Fruit fly (Drosophila melanogaster) whole organism, embryonic: ENCODE data around the gene CG2889.

ENCODE experiments used
- Adf1 ChIP-seq: fragments of 200-800 bp; sonication (Bioruptor generic); IDR thresholded peaks from 2 replicates; pipeline ENCODE4 v1.3.6; 2022; ENCODE audit warnings: missing biosample characterization, missing genetic modification characterization
- Antp ChIP-seq: fragments of 200-800 bp; sonication (Bioruptor generic); optimal IDR thresholded peaks from 3 replicates; lab custom pipeline; 2016; ENCODE audit warnings: missing biosample characterization, missing genetic modification characterization
- CG10565 ChIP-seq: fragments of 200-800 bp; sonication (Bioruptor generic); optimal IDR thresholded peaks from 3 replicates; lab custom pipeline; 2016; ENCODE audit warnings: missing biosample characterization, mild to moderate bottlenecking, missing genetic modification characterization
- CG11093 ChIP-seq: fragments of 200-800 bp; sonication (Bioruptor generic); IDR thresholded peaks from 3 replicates; pipeline ENCODE4 v1.3.6; 2022; ENCODE audit warnings: missing biosample characterization, missing genetic modification characterization
- CG11695 ChIP-seq: fragments of 200-800 bp; sonication (Bioruptor generic); IDR thresholded peaks from 3 replicates; pipeline ENCODE4 v1.3.6; 2022; ENCODE audit warnings: missing biosample characterization, missing genetic modification characterization
- CG12236 ChIP-seq: fragments of 200-800 bp; sonication (Bioruptor generic); optimal IDR thresholded peaks from 2 replicates; lab custom pipeline; 2016; ENCODE audit warnings: missing biosample characterization, missing genetic modification characterization
- CG12942 ChIP-seq: fragments of 200-800 bp; sonication (Bioruptor generic); optimal IDR thresholded peaks from 3 replicates; lab custom pipeline; 2016; ENCODE audit warnings: missing biosample characterization, missing genetic modification characterization
- CG13287 ChIP-seq: fragments of 200-800 bp; sonication (Bioruptor generic); IDR thresholded peaks from 2 replicates; pipeline ENCODE4 v1.3.6; 2022; ENCODE audit warnings: missing biosample characterization, missing genetic modification characterization; ENCODE audit not compliant: partially characterized antibody
- CG16779 ChIP-seq: fragments of 200-800 bp; sonication (Bioruptor generic); IDR thresholded peaks from 2 replicates; pipeline ENCODE4 v1.3.6; 2022; ENCODE audit warnings: missing biosample characterization, missing genetic modification characterization
- CG16813 ChIP-seq: fragments of 200-800 bp; sonication (Bioruptor generic); IDR thresholded peaks from 3 replicates; pipeline ENCODE4 v1.3.6; 2022; ENCODE audit warnings: missing biosample characterization, missing genetic modification characterization; ENCODE audit not compliant: partially characterized antibody
- CG18476 ChIP-seq: fragments of 200-800 bp; sonication (Bioruptor generic); optimal IDR thresholded peaks from 2 replicates; lab custom pipeline; 2016; ENCODE audit warnings: missing biosample characterization, mild to moderate bottlenecking, missing genetic modification characterization
- CG2678 ChIP-seq: fragments of 200-800 bp; sonication (Bioruptor generic); optimal IDR thresholded peaks from 3 replicates; lab custom pipeline; 2019; ENCODE audit warnings: missing biosample characterization, mild to moderate bottlenecking, missing genetic modification characterization, moderate library complexity
- CG3281 ChIP-seq: fragments of 200-800 bp; sonication (Bioruptor generic); optimal IDR thresholded peaks from 3 replicates; lab custom pipeline; 2017; ENCODE audit warnings: missing biosample characterization, mild to moderate bottlenecking, missing genetic modification characterization
- CG3838 ChIP-seq: fragments of 200-800 bp; sonication (Bioruptor generic); optimal IDR thresholded peaks from 3 replicates; lab custom pipeline; 2016; ENCODE audit warnings: missing biosample characterization, missing genetic modification characterization
- CG42726 ChIP-seq: fragments of 200-800 bp; sonication (Bioruptor generic); IDR thresholded peaks from 2 replicates; pipeline ENCODE4 v1.3.6; 2022; ENCODE audit warnings: missing biosample characterization, missing genetic modification characterization; ENCODE audit not compliant: partially characterized antibody
- CG4328 ChIP-seq: fragments of 200-800 bp; sonication (Bioruptor generic); optimal IDR thresholded peaks from 3 replicates; lab custom pipeline; 2017; ENCODE audit warnings: missing biosample characterization, missing genetic modification reagents, missing genetic modification characterization
- CG5180 ChIP-seq: fragments of 200-800 bp; sonication (Bioruptor generic); optimal IDR thresholded peaks from 3 replicates; lab custom pipeline; 2017; ENCODE audit warnings: missing biosample characterization, missing genetic modification characterization, mild to moderate bottlenecking, moderate library complexity, missing genetic modification reagents
- CG7271 ChIP-seq: fragments of 200-800 bp; sonication (Bioruptor generic); optimal IDR thresholded peaks from 2 replicates; lab custom pipeline; 2018; ENCODE audit warnings: missing biosample characterization, mild to moderate bottlenecking, missing genetic modification characterization, moderate library complexity
- CG7357 ChIP-seq: fragments of 200-800 bp; sonication (Bioruptor generic); IDR thresholded peaks from 3 replicates; pipeline ENCODE4 v1.3.6; 2022; ENCODE audit warnings: missing biosample characterization, missing genetic modification characterization
- CG7963 ChIP-seq: fragments of 200-800 bp; sonication (Bioruptor generic); IDR thresholded peaks from 3 replicates; pipeline ENCODE4 v1.3.6; 2022; ENCODE audit warnings: missing biosample characterization, missing genetic modification characterization; ENCODE audit not compliant: partially characterized antibody
- CG9437 ChIP-seq: fragments of 200-800 bp; sonication (Bioruptor generic); optimal IDR thresholded peaks from 2 replicates; lab custom pipeline; 2018; ENCODE audit warnings: missing biosample characterization, mild to moderate bottlenecking, missing genetic modification characterization
- CG9797 ChIP-seq: fragments of 200-800 bp; sonication (Bioruptor generic); optimal IDR thresholded peaks from 3 replicates; lab custom pipeline; 2018; ENCODE audit warnings: missing biosample characterization, mild to moderate bottlenecking, missing genetic modification characterization
- CG9932 ChIP-seq: fragments of 200-800 bp; sonication (Bioruptor generic); IDR thresholded peaks from 2 replicates; pipeline ENCODE4 v1.3.6; 2022; ENCODE audit warnings: missing biosample characterization, missing genetic modification characterization
- Dll ChIP-seq: fragments of 200-800 bp; sonication (Bioruptor generic); IDR thresholded peaks from 4 replicates; pipeline ENCODE4 v1.3.6; 2022; ENCODE audit warnings: missing biosample characterization, missing genetic modification characterization; ENCODE audit not compliant: partially characterized antibody
- Dp ChIP-seq: fragments of 200-800 bp; sonication (Bioruptor generic); optimal IDR thresholded peaks from 2 replicates; lab custom pipeline; 2018; ENCODE audit warnings: missing biosample characterization, mild to moderate bottlenecking, missing genetic modification characterization, moderate library complexity
- Drgx ChIP-seq: fragments of 200-800 bp; sonication (Bioruptor generic); IDR thresholded peaks from 2 replicates; pipeline ENCODE4 v1.3.6; 2022; ENCODE audit warnings: missing biosample characterization, missing genetic modification characterization
- Fer3 ChIP-seq: fragments of 200-800 bp; sonication (Bioruptor generic); optimal IDR thresholded peaks from 2 replicates; lab custom pipeline; 2018; ENCODE audit warnings: missing biosample characterization, mild to moderate bottlenecking, missing genetic modification characterization, moderate library complexity
- Hsf ChIP-seq: fragments of 200-800 bp; sonication (Bioruptor generic); optimal IDR thresholded peaks from 3 replicates; lab custom pipeline; 2016; ENCODE audit warnings: missing biosample characterization, missing genetic modification characterization
- Lim3 ChIP-seq: fragments of 200-800 bp; sonication (Bioruptor generic); IDR thresholded peaks from 2 replicates; pipeline ENCODE4 v1.3.6; 2022; ENCODE audit warnings: missing biosample characterization, missing genetic modification characterization
- NFAT ChIP-seq: fragments of 200-800 bp; sonication (Bioruptor generic); IDR thresholded peaks from 2 replicates; pipeline ENCODE4 v1.3.6; 2022; ENCODE audit warnings: missing biosample characterization, missing genetic modification characterization
- NfI ChIP-seq: fragments of 200-800 bp; sonication (Bioruptor generic); optimal IDR thresholded peaks from 3 replicates; lab custom pipeline; 2018; ENCODE audit warnings: missing biosample characterization, mild to moderate bottlenecking, missing genetic modification characterization, moderate library complexity
- Six4 ChIP-seq: fragments of 200-800 bp; sonication (Bioruptor generic); optimal IDR thresholded peaks from 2 replicates; lab custom pipeline; 2016; ENCODE audit warnings: missing biosample characterization, missing genetic modification characterization
- Sry-δ ChIP-seq: fragments of 200-800 bp; sonication (Bioruptor generic); optimal IDR thresholded peaks from 2 replicates; lab custom pipeline; 2016; ENCODE audit warnings: missing biosample characterization, missing genetic modification characterization
- az2 ChIP-seq: fragments of 200-800 bp; sonication (Bioruptor generic); optimal IDR thresholded peaks from 3 replicates; lab custom pipeline; 2016; ENCODE audit warnings: missing biosample characterization, missing genetic modification characterization
- chif ChIP-seq, 2 experiments: fragments of 200-800 bp; sonication (Bioruptor generic); optimal IDR thresholded peaks; 3 replicates each; lab custom pipeline; 2016; ENCODE audit warnings: missing biosample characterization in 2 of 2, missing genetic modification characterization in 2 of 2
- fd96Cb ChIP-seq: fragments of 200-800 bp; sonication (Bioruptor generic); optimal IDR thresholded peaks from 2 replicates; lab custom pipeline; 2018; ENCODE audit warnings: missing biosample characterization, mild to moderate bottlenecking, missing genetic modification characterization, moderate library complexity
- insv ChIP-seq, 2 experiments: fragments of 200-800 bp; sonication (Bioruptor generic); optimal IDR thresholded peaks; 3 replicates each; lab custom pipeline; 2016 to 2018; ENCODE audit warnings: missing biosample characterization in 2 of 2, missing genetic modification characterization in 2 of 2
- knrl ChIP-seq: fragments of 200-800 bp; sonication (Bioruptor generic); IDR thresholded peaks from 3 replicates; pipeline ENCODE4 v1.3.6; 2022; ENCODE audit warnings: missing biosample characterization, missing genetic modification characterization; ENCODE audit not compliant: partially characterized antibody
- nerfin-1 ChIP-seq: fragments of 200-800 bp; sonication (Bioruptor generic); optimal IDR thresholded peaks from 3 replicates; lab custom pipeline; 2019; ENCODE audit warnings: missing biosample characterization, mild to moderate bottlenecking, missing genetic modification characterization, moderate library complexity
- odd ChIP-seq: fragments of 200-800 bp; sonication (Bioruptor generic); optimal IDR thresholded peaks from 2 replicates; lab custom pipeline; 2017; ENCODE audit warnings: missing biosample characterization, mild to moderate bottlenecking, missing genetic modification characterization
- prd ChIP-seq, 3 experiments: fragments of >200 bp in 2 of 3; fragments of 200-800 bp in 1 of 3; sonication (Bioruptor generic) in 1 of 3; optimal IDR thresholded peaks in 2 of 3; IDR thresholded peaks in 1 of 3; 2 replicates in 2 of 3; 3 replicates in 1 of 3; pipeline versions ENCODE4 v1.3.6 to Lab custom; 2017 to 2022; ENCODE audit warnings: missing biosample characterization in 1 of 3, missing genetic modification characterization in 1 of 3
- psq ChIP-seq: fragments of 200-800 bp; sonication (Bioruptor generic); optimal IDR thresholded peaks from 2 replicates; lab custom pipeline; 2017; ENCODE audit warnings: missing biosample characterization, missing genetic modification characterization
- repo ChIP-seq: fragments of 200-800 bp; sonication (Bioruptor generic); optimal IDR thresholded peaks from 2 replicates; lab custom pipeline; 2016; ENCODE audit warnings: missing biosample characterization, missing genetic modification characterization
- sens-2 ChIP-seq: fragments of 200-800 bp; sonication (Bioruptor generic); IDR thresholded peaks from 2 replicates; pipeline ENCODE4 v1.3.6; 2022; ENCODE audit warnings: missing biosample characterization, missing genetic modification characterization
- slp2 ChIP-seq: fragments of 200-800 bp; sonication (Bioruptor generic); optimal IDR thresholded peaks from 2 replicates; lab custom pipeline; 2016; ENCODE audit warnings: missing biosample characterization, missing genetic modification characterization
- sob ChIP-seq: fragments of 200-800 bp; sonication (Bioruptor generic); IDR thresholded peaks from 2 replicates; pipeline ENCODE4 v1.3.6; 2022; ENCODE audit warnings: missing biosample characterization, missing genetic modification characterization
- sr ChIP-seq: fragments of 200-800 bp; sonication (Bioruptor generic); IDR thresholded peaks from 3 replicates; pipeline ENCODE4 v1.3.6; 2022; ENCODE audit warnings: missing biosample characterization, missing genetic modification characterization
- toy ChIP-seq: fragments of 200-800 bp; sonication (Bioruptor generic); IDR thresholded peaks from 2 replicates; pipeline ENCODE4 v1.3.6; 2022; ENCODE audit warnings: missing biosample characterization, missing genetic modification characterization
- wek ChIP-seq: fragments of 200-800 bp; sonication (Bioruptor generic); optimal IDR thresholded peaks from 3 replicates; lab custom pipeline; 2018; ENCODE audit warnings: missing biosample characterization, mild to moderate bottlenecking, missing genetic modification characterization, moderate library complexity

Gene CG2889

DNA sequence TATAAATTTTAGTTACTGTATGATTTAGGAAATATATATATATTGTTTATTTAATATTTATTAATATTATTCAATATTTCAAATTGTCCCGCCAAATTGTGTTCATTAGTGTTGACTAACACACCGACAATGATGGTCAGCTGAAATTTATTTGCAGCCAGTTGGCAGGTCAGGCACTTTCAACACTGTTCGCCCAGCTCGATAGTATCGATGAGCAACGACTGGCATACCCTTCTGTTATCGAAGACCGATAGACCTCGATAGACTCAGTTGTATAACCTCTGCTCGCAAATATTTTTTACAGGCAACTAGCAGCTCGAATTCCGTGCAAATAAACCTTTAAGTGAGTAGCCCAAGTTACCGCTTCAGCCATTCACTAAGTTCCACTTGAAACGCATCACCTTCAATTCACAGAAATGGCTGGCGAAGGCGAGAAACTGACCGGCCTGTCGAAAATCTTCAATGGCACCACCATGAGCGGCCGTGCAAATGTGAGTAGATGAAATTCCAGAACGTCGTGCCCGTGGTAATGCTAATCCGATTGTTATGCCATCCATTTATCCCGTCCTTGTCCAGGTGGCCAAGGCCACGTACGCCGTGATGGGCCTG is 13.1 kb upstream of the CG2889 start, which contains the start of gene Neb-cGP (continued):
- TF ChIP-seq CG2678 (tag; lab: Kevin White, UChicago): peak; percentile 38
- TF ChIP-seq nerfin-1 (tag; lab: Kevin White, UChicago): peak; percentile 10
- no peak for TF ChIP-seq CG11093
- peak; percentile 9; the same call in 1 of the 2 replicates for TF ChIP-seq Drgx
- TF ChIP-seq CG7963 (GFP tag; lab: Robert Waterston, UW): peak; percentile 96
- TF ChIP-seq CG18476 (GFP tag; lab: Kevin White, UChicago): no peak
- no peak for TF ChIP-seq CG3838 (GFP tag; lab: Kevin White, UChicago)
- TF ChIP-seq sob (GFP tag; lab: Robert Waterston, UW): peak; percentile 75
- TF ChIP-seq CG9797 (GFP tag; lab: Kevin White, UChicago): peak; percentile 55
- TF ChIP-seq Fer3 (tag; lab: Kevin White, UChicago): peak; percentile 39
- peak; percentile 35 for TF ChIP-seq repo (GFP tag; lab: Kevin White, UChicago)
- TF ChIP-seq CG12236: no peak
- peak; percentile 2 for TF ChIP-seq slp2 (GFP tag; lab: Kevin White, UChicago)
- TF ChIP-seq Sry-δ (GFP tag; lab: Kevin White, UChicago): peak; percentile 79
- TF ChIP-seq Hsf (GFP tag; lab: Kevin White, UChicago): peak; percentile 51
- TF ChIP-seq Dll (GFP tag; lab: Robert Waterston, UW): peak; percentile 91
- peak; percentile 59; the same call in 1 of the 2 replicates for TF ChIP-seq NFAT (GFP tag; lab: Robert Waterston, UW)
- TF ChIP-seq psq (GFP tag; lab: Kevin White, UChicago): peak; percentile 1
- no peak for TF ChIP-seq fd96Cb (tag; lab: Kevin White, UChicago)
- TF ChIP-seq CG3281 (GFP tag; lab: Kevin White, UChicago): peak; percentile 41
- TF ChIP-seq sr (GFP tag; lab: Robert Waterston, UW): no peak
- TF ChIP-seq Dp: peak; percentile 97
- TF ChIP-seq CG7271 (tag; lab: Kevin White, UChicago): no peak
- peak; percentile 42; the same call in 1 of the 2 replicates for TF ChIP-seq Adf1 (GFP tag; lab: Robert Waterston, UW)
- peak; percentile 90 for TF ChIP-seq CG9932 (GFP tag; lab: Robert Waterston, UW)
- no peak for TF ChIP-seq prd (optimal IDR thresholded peaks at IDR 0.05; lab: Kevin White, UChicago)
- peak; percentile 39; the same call in 1 of the 3 replicates for TF ChIP-seq prd (GFP tag; IDR thresholded peaks at IDR 0.05; lab: Robert Waterston, UW)
- TF ChIP-seq toy: no peak
- no peak for TF ChIP-seq CG5180 (GFP tag; lab: Kevin White, UChicago)
- TF ChIP-seq insv (GFP tag; optimal IDR thresholded peaks at IDR 0.05; lab: Kevin White, UChicago): peak in 1 of 2 experiments; percentile 59
- TF ChIP-seq CG9437 (GFP tag; lab: Kevin White, UChicago): no peak
- no peak for TF ChIP-seq CG10565
- TF ChIP-seq wek (GFP tag; lab: Kevin White, UChicago): no peak
- TF ChIP-seq CG16813 (GFP tag; lab: Robert Waterston, UW): peak; percentile 93
- no peak for TF ChIP-seq sens-2 (GFP tag; lab: Robert Waterston, UW)
- TF ChIP-seq odd (GFP tag; lab: Kevin White, UChicago): peak; percentile 8
- TF ChIP-seq CG11695: no peak
- TF ChIP-seq CG16779 (GFP tag; lab: Robert Waterston, UW): 0 out of 2 replicates have a peak, but pooled peaks have one; percentile 7
- peak; percentile 13 for TF ChIP-seq CG4328 (GFP tag; lab: Kevin White, UChicago)
- TF ChIP-seq Lim3 (GFP tag; lab: Robert Waterston, UW): no peak
- peak; percentile 62 for TF ChIP-seq Antp (GFP tag; lab: Kevin White, UChicago)
- peak; percentile 31 to 40 for TF ChIP-seq chif (GFP tag; optimal IDR thresholded peaks at IDR 0.05; lab: Kevin White, UChicago)
- peak; percentile 85 for TF ChIP-seq knrl (GFP tag; lab: Robert Waterston, UW)
- TF ChIP-seq NfI (GFP tag; lab: Kevin White, UChicago): peak; percentile 71
- peak; percentile 96 for TF ChIP-seq CG42726 (GFP tag; lab: Robert Waterston, UW)
- peak; percentile 97 for TF ChIP-seq CG13287
- no peak for TF ChIP-seq CG7357 (GFP tag; lab: Robert Waterston, UW)
- TF ChIP-seq Six4: peak; percentile 38
- TF ChIP-seq CG12942 (GFP tag; lab: Kevin White, UChicago): peak; percentile 52
- TF ChIP-seq az2: peak; percentile 27
